Fruit fly (Drosophila melanogaster) whole organism, embryonic: ENCODE data around the gene Cep290.

Source experiments
- Abd-B ChIP-seq: fragments of 200-800 bp; sonication (Bioruptor generic); optimal IDR thresholded peaks from 2 replicates; lab custom pipeline; 2018; ENCODE audit warnings: missing biosample characterization, mild to moderate bottlenecking, missing genetic modification characterization, moderate library complexity
- CG10209 ChIP-seq: fragments of 200-800 bp; sonication (Bioruptor generic); optimal IDR thresholded peaks from 3 replicates; lab custom pipeline; 2017; ENCODE audit warnings: missing biosample characterization, mild to moderate bottlenecking, missing genetic modification characterization, missing genetic modification reagents
- CG10565 ChIP-seq: fragments of 200-800 bp; sonication (Bioruptor generic); optimal IDR thresholded peaks from 3 replicates; lab custom pipeline; 2016; ENCODE audit warnings: missing biosample characterization, mild to moderate bottlenecking, missing genetic modification characterization
- CG10979 ChIP-seq: fragments of 200-800 bp; sonication (Bioruptor generic); optimal IDR thresholded peaks from 2 replicates; lab custom pipeline; 2018; ENCODE audit warnings: missing biosample characterization, mild to moderate bottlenecking, missing genetic modification characterization, moderate library complexity
- CG11247 ChIP-seq: fragments of 200-800 bp; sonication (Bioruptor generic); IDR thresholded peaks from 2 replicates; pipeline ENCODE4 v1.3.6; 2022; ENCODE audit warnings: missing biosample characterization, missing genetic modification characterization
- CG11560 ChIP-seq: fragments of 200-800 bp; sonication (Bioruptor generic); IDR thresholded peaks from 3 replicates; pipeline ENCODE4 v1.3.6; 2022; ENCODE audit warnings: missing biosample characterization, missing genetic modification characterization
- CG12942 ChIP-seq: fragments of 200-800 bp; sonication (Bioruptor generic); optimal IDR thresholded peaks from 3 replicates; lab custom pipeline; 2016; ENCODE audit warnings: missing biosample characterization, missing genetic modification characterization
- CG14860 ChIP-seq: fragments of 200-800 bp; sonication (Bioruptor generic); IDR thresholded peaks from 3 replicates; pipeline ENCODE4 v1.3.6; 2022; ENCODE audit warnings: missing biosample characterization, missing genetic modification characterization; ENCODE audit not compliant: partially characterized antibody
- CG15514 ChIP-seq: fragments of 200-800 bp; sonication (Bioruptor generic); optimal IDR thresholded peaks from 3 replicates; lab custom pipeline; 2017; ENCODE audit warnings: missing biosample characterization, missing genetic modification characterization, mild to moderate bottlenecking, moderate library complexity, missing genetic modification reagents
- CG1603 ChIP-seq: fragments of 200-800 bp; sonication (Bioruptor generic); optimal IDR thresholded peaks from 2 replicates; lab custom pipeline; 2019; ENCODE audit warnings: missing biosample characterization, mild to moderate bottlenecking, missing genetic modification characterization, moderate library complexity
- CG18011 ChIP-seq: fragments of 200-800 bp; sonication (Bioruptor generic); optimal IDR thresholded peaks from 2 replicates; lab custom pipeline; 2017; ENCODE audit warnings: missing biosample characterization, missing genetic modification characterization, mild to moderate bottlenecking, moderate library complexity, missing genotype
- CG18262 ChIP-seq: fragments of 200-800 bp; optimal IDR thresholded peaks from 3 replicates; lab custom pipeline; 2019; ENCODE audit warnings: missing biosample characterization, mild to moderate bottlenecking, missing genetic modification characterization, moderate library complexity
- CG18599 ChIP-seq: fragments of 200-800 bp; sonication (Bioruptor generic); optimal IDR thresholded peaks from 3 replicates; lab custom pipeline; 2017; ENCODE audit warnings: missing biosample characterization, missing genetic modification characterization, mild to moderate bottlenecking, moderate library complexity, missing genetic modification reagents
- CG32532 ChIP-seq: fragments of 200-800 bp; sonication (Bioruptor generic); IDR thresholded peaks from 2 replicates; pipeline ENCODE4 v1.3.6; 2022; ENCODE audit warnings: missing biosample characterization, missing genetic modification characterization
- CG33557 ChIP-seq: fragments of 200-800 bp; sonication (Bioruptor generic); optimal IDR thresholded peaks from 2 replicates; lab custom pipeline; 2019; ENCODE audit warnings: missing biosample characterization, mild to moderate bottlenecking, missing genetic modification characterization, moderate library complexity
- CG34224 ChIP-seq: fragments of 200-800 bp; sonication (Bioruptor generic); IDR thresholded peaks from 3 replicates; pipeline ENCODE4 v1.3.6; 2022; ENCODE audit warnings: missing biosample characterization, missing genetic modification characterization; ENCODE audit not compliant: partially characterized antibody
- CG4282 ChIP-seq: fragments of 200-800 bp; sonication (Bioruptor generic); optimal IDR thresholded peaks from 2 replicates; lab custom pipeline; 2016; ENCODE audit warnings: missing biosample characterization, missing genetic modification characterization
- CG4360 ChIP-seq: fragments of 200-800 bp; sonication (Bioruptor generic); IDR thresholded peaks from 2 replicates; pipeline ENCODE4 v1.3.6; 2022; ENCODE audit warnings: missing biosample characterization, missing genetic modification characterization
- CG4730 ChIP-seq: fragments of 200-800 bp; sonication (Bioruptor generic); IDR thresholded peaks from 2 replicates; pipeline ENCODE4 v1.3.6; 2022; ENCODE audit warnings: missing biosample characterization, missing genetic modification characterization
- CG5953 ChIP-seq: fragments of 200-800 bp; sonication (Bioruptor generic); IDR thresholded peaks from 2 replicates; pipeline ENCODE4 v1.3.6; 2022; ENCODE audit warnings: missing biosample characterization, missing genetic modification characterization
- CG6791 ChIP-seq: fragments of 200-800 bp; sonication (Bioruptor generic); IDR thresholded peaks from 3 replicates; pipeline ENCODE4 v1.3.6; 2022; ENCODE audit warnings: missing biosample characterization, missing genetic modification characterization; ENCODE audit not compliant: partially characterized antibody
- CG8281 ChIP-seq: fragments of 200-800 bp; sonication (Bioruptor generic); optimal IDR thresholded peaks from 2 replicates; lab custom pipeline; 2018; ENCODE audit warnings: missing biosample characterization, mild to moderate bottlenecking, missing genetic modification characterization, moderate library complexity
- CG8359 ChIP-seq: fragments of 200-800 bp; sonication (Bioruptor generic); optimal IDR thresholded peaks from 2 replicates; lab custom pipeline; 2017; ENCODE audit warnings: missing biosample characterization, mild to moderate bottlenecking, missing genetic modification characterization, borderline replicate concordance
- CG8478 ChIP-seq: fragments of >200 bp; optimal IDR thresholded peaks from 2 replicates; lab custom pipeline; 2018
- Camta ChIP-seq: fragments of 200-800 bp; sonication (Bioruptor generic); optimal IDR thresholded peaks from 2 replicates; lab custom pipeline; 2016; ENCODE audit warnings: missing biosample characterization, missing genetic modification characterization
- D19A ChIP-seq: fragments of 200-800 bp; optimal IDR thresholded peaks from 3 replicates; lab custom pipeline; 2019; ENCODE audit warnings: missing biosample characterization, mild to moderate bottlenecking, missing genetic modification characterization, moderate library complexity
- E2f2 ChIP-seq: fragments of 200-800 bp; sonication (Bioruptor generic); IDR thresholded peaks from 2 replicates; pipeline ENCODE4 v1.3.6; 2022; ENCODE audit warnings: missing biosample characterization, missing genetic modification characterization
- Fer3 ChIP-seq: fragments of 200-800 bp; sonication (Bioruptor generic); optimal IDR thresholded peaks from 2 replicates; lab custom pipeline; 2018; ENCODE audit warnings: missing biosample characterization, mild to moderate bottlenecking, missing genetic modification characterization, moderate library complexity
- H15 ChIP-seq: fragments of 200-800 bp; sonication (Bioruptor generic); IDR thresholded peaks from 3 replicates; pipeline ENCODE4 v1.3.6; 2022; ENCODE audit warnings: missing biosample characterization, missing genetic modification characterization
- Hand ChIP-seq: fragments of 200-800 bp; sonication (Bioruptor generic); optimal IDR thresholded peaks from 2 replicates; lab custom pipeline; 2017; ENCODE audit warnings: mild to moderate bottlenecking, missing biosample characterization, missing genetic modification reagents, missing genetic modification characterization
- Max ChIP-seq: fragments of 200-800 bp; sonication (Bioruptor generic); optimal IDR thresholded peaks from 2 replicates; lab custom pipeline; 2016; ENCODE audit warnings: missing biosample characterization, mild to moderate bottlenecking, missing genetic modification characterization
- NC2β ChIP-seq: fragments of 200-800 bp; sonication (Bioruptor generic); optimal IDR thresholded peaks from 2 replicates; lab custom pipeline; 2016; ENCODE audit warnings: missing biosample characterization, missing genetic modification characterization
- bsh ChIP-seq, 2 experiments: fragments of 200-800 bp; sonication (Bioruptor generic); optimal IDR thresholded peaks; 2 replicates each; lab custom pipeline; 2017 to 2018; ENCODE audit warnings: mild to moderate bottlenecking in 2 of 2, missing biosample characterization in 2 of 2, missing genetic modification characterization in 2 of 2, moderate library complexity in 1 of 2
- cas ChIP-seq: fragments of 200-800 bp; sonication (Bioruptor generic); IDR thresholded peaks from 2 replicates; pipeline ENCODE4 v1.3.6; 2022; ENCODE audit warnings: missing biosample characterization, missing genetic modification characterization
- corto ChIP-seq: fragments of 200-800 bp; sonication (Bioruptor generic); optimal IDR thresholded peaks from 2 replicates; lab custom pipeline; 2016; ENCODE audit warnings: missing biosample characterization, mild to moderate bottlenecking, missing genetic modification characterization, moderate library complexity
- en ChIP-seq: fragments of 200-800 bp; sonication (Bioruptor generic); optimal IDR thresholded peaks from 2 replicates; lab custom pipeline; 2016; ENCODE audit warnings: missing biosample characterization, missing genetic modification characterization
- eve ChIP-seq, 2 experiments: fragments of >200 bp; optimal IDR thresholded peaks; 2 replicates each; lab custom pipeline; 2017; ENCODE audit warnings: missing biosample characterization in 2 of 2, missing genetic modification characterization in 2 of 2
- gcm ChIP-seq: fragments of 200-800 bp; sonication (Bioruptor generic); optimal IDR thresholded peaks from 2 replicates; lab custom pipeline; 2019; ENCODE audit warnings: missing biosample characterization, mild to moderate bottlenecking, missing genetic modification characterization, moderate library complexity
- gt ChIP-seq: fragments of 200-800 bp; sonication (Bioruptor generic); IDR thresholded peaks from 2 replicates; pipeline ENCODE4 v1.3.6; 2022; ENCODE audit warnings: missing biosample characterization, missing genetic modification characterization
- kni ChIP-seq: fragments of 200-800 bp; sonication (Bioruptor generic); optimal IDR thresholded peaks from 3 replicates; lab custom pipeline; 2017; ENCODE audit warnings: mild to moderate bottlenecking, missing biosample characterization, missing genetic modification reagents, missing genetic modification characterization
- lbe ChIP-seq: fragments of 200-800 bp; sonication (Bioruptor generic); optimal IDR thresholded peaks from 2 replicates; lab custom pipeline; 2016; ENCODE audit warnings: missing biosample characterization, mild to moderate bottlenecking, missing genetic modification characterization
- nau ChIP-seq: fragments of 200-800 bp; sonication (Bioruptor generic); optimal IDR thresholded peaks from 3 replicates; lab custom pipeline; 2017; ENCODE audit warnings: missing biosample characterization, mild to moderate bottlenecking, missing genetic modification characterization, missing genetic modification reagents
- nmo ChIP-seq: fragments of 200-800 bp; sonication (Bioruptor generic); optimal IDR thresholded peaks from 2 replicates; lab custom pipeline; 2018; ENCODE audit warnings: missing biosample characterization, mild to moderate bottlenecking, missing genetic modification characterization, moderate library complexity
- nom ChIP-seq: fragments of 200-800 bp; sonication (Bioruptor generic); optimal IDR thresholded peaks from 2 replicates; lab custom pipeline; 2017; ENCODE audit warnings: missing biosample characterization, missing genetic modification characterization, mild to moderate bottlenecking, moderate library complexity, missing genetic modification reagents
- peb ChIP-seq: fragments of 200-800 bp; sonication (Bioruptor generic); IDR thresholded peaks from 2 replicates; pipeline ENCODE4 v1.3.6; 2022; ENCODE audit warnings: missing biosample characterization, missing genetic modification characterization
- sens ChIP-seq: fragments of 200-800 bp; sonication (Bioruptor generic); peaks from one replicate; lab custom pipeline; 2016; ENCODE audit warnings: missing biosample characterization, missing genetic modification characterization
- sr ChIP-seq: fragments of 200-800 bp; sonication (Bioruptor generic); IDR thresholded peaks from 3 replicates; pipeline ENCODE4 v1.3.6; 2022; ENCODE audit warnings: missing biosample characterization, missing genetic modification characterization
- tup ChIP-seq: fragments of 200-800 bp; sonication (Bioruptor generic); optimal IDR thresholded peaks from 2 replicates; lab custom pipeline; 2016; ENCODE audit warnings: missing biosample characterization, mild to moderate bottlenecking, missing genetic modification characterization, moderate library complexity
- unpg ChIP-seq: fragments of 200-800 bp; sonication (Bioruptor generic); optimal IDR thresholded peaks from 3 replicates; lab custom pipeline; 2018; ENCODE audit warnings: missing biosample characterization, mild to moderate bottlenecking, missing genetic modification characterization, moderate library complexity

Cep290 gene

dm6 chr3L:804557-805260 lies 39.0 kb upstream of the Cep290 start (continued):
- TF ChIP-seq CG4730 (GFP tag; lab: Robert Waterston, UW) = no peak
- no peak for TF ChIP-seq CG11560 (tag; lab: Robert Waterston, UW)
- TF ChIP-seq CG5953 (GFP tag; lab: Robert Waterston, UW) = no peak
- TF ChIP-seq CG18262 (tag; lab: Kevin White, UChicago) = peak; percentile 70
- no peak for TF ChIP-seq CG8281 (tag; lab: Kevin White, UChicago)
- peak; percentile 80 for TF ChIP-seq sens (GFP tag; lab: Kevin White, UChicago)
- no peak for TF ChIP-seq CG15514
- TF ChIP-seq bsh (GFP tag; optimal IDR thresholded peaks at IDR 0.05; lab: Kevin White, UChicago) = peak in 1 of 2 experiments; percentile 65
- TF ChIP-seq nmo = peak; percentile 37
- TF ChIP-seq CG1603 (tag; lab: Kevin White, UChicago) = peak; percentile 52
- no peak for TF ChIP-seq CG34224 (GFP tag; lab: Robert Waterston, UW)
- no peak for TF ChIP-seq NC2β (GFP tag; lab: Kevin White, UChicago)
- TF ChIP-seq tup (GFP tag; lab: Kevin White, UChicago) = no peak
- TF ChIP-seq CG32532 (GFP tag; lab: Robert Waterston, UW) = no peak
- TF ChIP-seq Camta (GFP tag; lab: Kevin White, UChicago) = no peak
- no peak for TF ChIP-seq CG10565 (GFP tag; lab: Kevin White, UChicago)
- no peak for TF ChIP-seq CG11247 (GFP tag; lab: Robert Waterston, UW)
- no peak for TF ChIP-seq corto
- peak; percentile 47 for TF ChIP-seq D19A (tag; lab: Kevin White, UChicago)
- no peak for TF ChIP-seq lbe
- TF ChIP-seq CG14860 (GFP tag; lab: Robert Waterston, UW) = no peak
- TF ChIP-seq CG12942 (GFP tag; lab: Kevin White, UChicago) = no peak
- TF ChIP-seq Abd-B = no peak
- peak; percentile 6 for TF ChIP-seq Max (GFP tag; lab: Kevin White, UChicago)
- no peak for TF ChIP-seq CG33557 (GFP tag; lab: Kevin White, UChicago)
- no peak for TF ChIP-seq gt (GFP tag; lab: Robert Waterston, UW)
- peak; percentile 52 for TF ChIP-seq CG18599 (GFP tag; lab: Kevin White, UChicago)
- TF ChIP-seq unpg (GFP tag; lab: Kevin White, UChicago) = peak; percentile 49
- no peak for TF ChIP-seq sr (GFP tag; lab: Robert Waterston, UW)
- TF ChIP-seq E2f2 (GFP tag; lab: Robert Waterston, UW) = 0 out of 2 replicates have a peak, but pooled peaks have one; percentile 21
- no peak for TF ChIP-seq eve (GFP tag; optimal IDR thresholded peaks at IDR 0.05; lab: Kevin White, UChicago)
- TF ChIP-seq gcm (GFP tag; lab: Kevin White, UChicago) = peak; percentile 71
- peak; percentile 60 for TF ChIP-seq CG10979 (tag; lab: Kevin White, UChicago)
- no peak for TF ChIP-seq H15 (GFP tag; lab: Robert Waterston, UW)
- no peak for TF ChIP-seq CG4282 (GFP tag; lab: Kevin White, UChicago)
- no peak for TF ChIP-seq CG18011
- TF ChIP-seq Hand (GFP tag; lab: Kevin White, UChicago) = no peak
- TF ChIP-seq peb (GFP tag; lab: Robert Waterston, UW) = peak; percentile 42; the same call in 1 of the 2 replicates
- TF ChIP-seq CG10209 (GFP tag; lab: Kevin White, UChicago) = peak; percentile 13
- TF ChIP-seq CG8478 (lab: Kevin White, UChicago) = no peak
- TF ChIP-seq CG4360 (GFP tag; lab: Robert Waterston, UW) = no peak
- no peak for TF ChIP-seq kni (GFP tag; lab: Kevin White, UChicago)
- TF ChIP-seq en = no peak
- TF ChIP-seq CG6791 = no peak
- TF ChIP-seq CG8359 = no peak
- TF ChIP-seq nom = no peak
- no peak for TF ChIP-seq nau
- no peak for TF ChIP-seq Fer3 (tag; lab: Kevin White, UChicago)
- TF ChIP-seq cas = no peak
